Fruit fly (Drosophila melanogaster): ENCODE results near the gene CG7290.

dm6 chr3L:20198138-20198559, 7.7 kb downstream of the CG7290 start, which contains the start of gene CG42674:
- TF ChIP-seq usp (GFP tag; optimal IDR thresholded peaks at IDR 0.05) (no peak), CG8478 (optimal IDR thresholded peaks at IDR 0.05) (no peak)

Data from whole organism.